Fruit fly (Drosophila melanogaster) whole organism, pupa: ENCODE measurements around the gene ben.
A peak's percentile ranks its signal among the peaks of the same experiment; 100 is the strongest.

Experiments used
- CG12605 ChIP-seq: fragments of 200-800 bp; sonication (Bioruptor generic); IDR thresholded peaks from 2 replicates; pipeline ENCODE4 v1.3.6; 2022; ENCODE audit warnings: missing biosample characterization, missing genetic modification characterization
- CG13204 ChIP-seq: fragments of 200-800 bp; sonication (Bioruptor generic); optimal IDR thresholded peaks from 2 replicates; lab custom pipeline; 2018; ENCODE audit warnings: missing biosample characterization, mild to moderate bottlenecking, missing genetic modification characterization, moderate library complexity
- CG14655 ChIP-seq: fragments of 200-800 bp; sonication (Bioruptor generic); optimal IDR thresholded peaks from 3 replicates; lab custom pipeline; 2017; ENCODE audit warnings: mild to moderate bottlenecking, missing biosample characterization, missing genetic modification reagents, missing genetic modification characterization
- CG17806 ChIP-seq: fragments of 200-800 bp; sonication (Bioruptor generic); optimal IDR thresholded peaks from 2 replicates; lab custom pipeline; 2018; ENCODE audit warnings: missing biosample characterization, mild to moderate bottlenecking, missing genetic modification characterization, moderate library complexity
- CG32121 ChIP-seq: fragments of 200-800 bp; sonication (Bioruptor generic); IDR thresholded peaks from 2 replicates; pipeline ENCODE4 v1.3.6; 2022; ENCODE audit warnings: missing biosample characterization, missing genetic modification characterization
- CG4496 ChIP-seq: fragments of 200-800 bp; sonication (Bioruptor generic); IDR thresholded peaks from 3 replicates; pipeline ENCODE4 v1.3.6; 2022; ENCODE audit warnings: missing biosample characterization, missing genetic modification characterization
- CG8159 ChIP-seq: fragments of 200-800 bp; sonication (Bioruptor generic); optimal IDR thresholded peaks from 3 replicates; lab custom pipeline; 2018; ENCODE audit warnings: missing biosample characterization, mild to moderate bottlenecking, missing genetic modification characterization, moderate library complexity
- D1 ChIP-seq: fragments of 200-800 bp; sonication (Bioruptor generic); optimal IDR thresholded peaks from 2 replicates; lab custom pipeline; 2018; ENCODE audit warnings: missing biosample characterization, mild to moderate bottlenecking, missing genetic modification characterization, moderate library complexity
- EcR ChIP-seq: fragments of 200-800 bp; sonication (Bioruptor generic); optimal IDR thresholded peaks from 3 replicates; lab custom pipeline; 2019; ENCODE audit warnings: missing biosample characterization, missing genetic modification characterization, mild to moderate bottlenecking, moderate library complexity, missing genetic modification reagents
- Ets98B ChIP-seq: fragments of 200-800 bp; sonication (Bioruptor generic); IDR thresholded peaks from 2 replicates; pipeline ENCODE4 v1.3.6; 2022; ENCODE audit warnings: missing biosample characterization, missing genetic modification characterization
- Pif1A ChIP-seq: fragments of 200-800 bp; sonication (Bioruptor generic); optimal IDR thresholded peaks from 3 replicates; lab custom pipeline; 2016; ENCODE audit warnings: missing biosample characterization, missing genetic modification characterization
- Snoo ChIP-seq: fragments of 200-800 bp; sonication (Bioruptor generic); optimal IDR thresholded peaks from 3 replicates; lab custom pipeline; 2017; ENCODE audit warnings: missing biosample characterization, mild to moderate bottlenecking, missing genetic modification characterization, inconsistent platforms
- fd96Ca ChIP-seq: fragments of 200-800 bp; sonication (Bioruptor generic); IDR thresholded peaks from 3 replicates; pipeline ENCODE4 v1.3.6; 2022; ENCODE audit warnings: missing biosample characterization, missing genetic modification characterization
- rn ChIP-seq: fragments of 200-800 bp; sonication (Bioruptor generic); IDR thresholded peaks from 2 replicates; pipeline ENCODE4 v1.3.6; 2022; ENCODE audit warnings: missing biosample characterization, missing genetic modification characterization

DNA sequence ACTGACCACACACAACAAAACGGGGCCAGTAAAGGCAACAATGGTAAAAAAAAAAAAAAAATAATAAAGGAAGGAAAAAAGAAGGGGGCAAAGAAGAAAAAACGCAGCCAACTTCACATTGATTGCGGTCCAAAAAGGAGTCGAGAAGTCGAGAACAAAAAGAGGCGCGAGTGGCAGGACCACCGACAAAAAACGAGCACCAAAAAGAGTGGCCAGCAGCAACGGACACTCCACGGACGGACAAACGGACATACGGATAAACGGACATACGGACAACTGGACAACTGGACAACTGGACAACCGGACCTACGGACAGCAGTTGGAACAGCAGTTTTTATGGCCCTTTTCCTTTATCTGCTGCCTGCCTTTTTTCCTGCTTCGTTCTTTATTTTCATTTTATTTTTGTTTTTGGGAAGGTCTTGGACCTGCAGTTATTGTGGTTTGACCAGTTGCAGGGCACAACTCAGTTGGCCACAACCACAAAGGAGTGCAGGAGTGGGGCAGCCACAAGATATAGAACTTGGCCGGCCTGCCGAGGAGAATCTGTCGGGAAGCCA, 47.3 kb upstream of the ben start:
- TF ChIP-seq CG32121 (GFP tag; lab: Robert Waterston, UW) (no peak), CG4496 (GFP tag; lab: Robert Waterston, UW) (no peak), CG13204 (peak; percentile 30), fd96Ca (GFP tag; lab: Robert Waterston, UW) (0 out of 3 replicates have a peak, but pooled peaks have one; percentile 8), EcR (GFP tag; lab: Kevin White, UChicago) (peak; percentile 81), D1 (tag; lab: Kevin White, UChicago) (no peak), Snoo (tag; lab: Kevin White, UChicago) (peak; percentile 10), CG8159 (peak; percentile 19), rn (GFP tag; lab: Robert Waterston, UW) (no peak), Ets98B (GFP tag; lab: Robert Waterston, UW) (no peak), Pif1A (GFP tag; lab: Kevin White, UChicago) (peak; percentile 8), CG12605 (GFP tag; lab: Robert Waterston, UW) (no peak), CG14655 (GFP tag; lab: Kevin White, UChicago) (no peak), CG17806 (tag; lab: Kevin White, UChicago) (no peak)
